Worm (Caenorhabditis elegans) whole organism, L2 larva: ENCODE data around the gene pqn-16.

Experiments used
- C34F6.9 ChIP-seq: fragments of 150-350 bp; optimal IDR thresholded peaks from 2 replicates; lab custom pipeline; 2014; ENCODE audit warnings: missing biosample characterization, missing genetic modification characterization
- F13H6.1 ChIP-seq: sonication (generic microtip); optimal IDR thresholded peaks from 2 replicates; lab custom pipeline; 2016; ENCODE audit warnings: missing genetic modification characterization, missing compliant biosample characterization
- R02D3.7 ChIP-seq: fragments of 150-350 bp; optimal IDR thresholded peaks from 2 replicates; lab custom pipeline; 2014; ENCODE audit warnings: missing biosample characterization, missing genetic modification characterization
- Y55F3AM.14 ChIP-seq: fragments of 200-800 bp; sonication (Bioruptor generic); optimal IDR thresholded peaks from 2 replicates; lab custom pipeline; 2018; ENCODE audit warnings: mild to moderate bottlenecking, missing genetic modification characterization, missing compliant biosample characterization
- ZK546.5 ChIP-seq: sonication (generic microtip); optimal IDR thresholded peaks from 2 replicates; lab custom pipeline; 2017; ENCODE audit warnings: missing biosample characterization, missing genetic modification characterization
- alr-1 ChIP-seq: fragments of 150-350 bp; optimal IDR thresholded peaks from 2 replicates; lab custom pipeline; 2014; ENCODE audit warnings: missing biosample characterization, missing genetic modification characterization
- aly-2 ChIP-seq: fragments of 150-350 bp; optimal IDR thresholded peaks from 2 replicates; lab custom pipeline; 2014; ENCODE audit warnings: missing biosample characterization, missing genetic modification characterization
- ama-1 ChIP-seq: fragments of 150-350 bp; optimal IDR thresholded peaks from 2 replicates; lab custom pipeline; 2018; ENCODE audit warnings: inconsistent platforms
- blmp-1 ChIP-seq: sonication (generic microtip); optimal IDR thresholded peaks from 2 replicates; lab custom pipeline; 2017; ENCODE audit warnings: missing genetic modification characterization, mild to moderate bottlenecking, missing compliant biosample characterization, antibody characterized with exemption, moderate library complexity; ENCODE audit not compliant: insufficient read depth
- ceh-16 ChIP-seq: fragments of 150-350 bp; optimal IDR thresholded peaks from 2 replicates; lab custom pipeline; 2014; ENCODE audit warnings: missing biosample characterization, missing genetic modification characterization
- crh-2 ChIP-seq: sonication (generic microtip); optimal IDR thresholded peaks from 2 replicates; lab custom pipeline; 2017; ENCODE audit warnings: missing biosample characterization, missing genetic modification characterization
- dmd-4 ChIP-seq: sonication (generic microtip); optimal IDR thresholded peaks from 2 replicates; lab custom pipeline; 2017; ENCODE audit warnings: missing biosample characterization, missing genetic modification characterization
- elt-1 ChIP-seq: fragments of 150-350 bp; optimal IDR thresholded peaks from 2 replicates; lab custom pipeline; 2014; ENCODE audit warnings: missing biosample characterization, missing genetic modification characterization
- elt-3 ChIP-seq: sonication (generic microtip); optimal IDR thresholded peaks from 2 replicates; lab custom pipeline; 2017; ENCODE audit warnings: missing biosample characterization, missing genetic modification characterization
- fos-1 ChIP-seq: fragments of 150-350 bp; optimal IDR thresholded peaks from 2 replicates; lab custom pipeline; 2014; ENCODE audit warnings: missing biosample characterization, missing genetic modification characterization
- lin-11 ChIP-seq: fragments of 150-350 bp; sonication (generic microtip); optimal IDR thresholded peaks from 2 replicates; lab custom pipeline; 2014; ENCODE audit warnings: missing biosample characterization, missing genetic modification characterization, inconsistent platforms, mixed read lengths
- lin-13 ChIP-seq: fragments of 150-350 bp; optimal IDR thresholded peaks from 2 replicates; lab custom pipeline; 2014; ENCODE audit warnings: missing biosample characterization, missing genetic modification reagents, missing genetic modification characterization
- lsy-2 ChIP-seq, 2 experiments: fragments of 150-350 bp in 1 of 2; sonication (generic microtip) in 1 of 2; optimal IDR thresholded peaks; 2 replicates each; lab custom pipeline; 2014 to 2017; ENCODE audit warnings: missing biosample characterization in 2 of 2, missing genetic modification characterization in 2 of 2
- mbf-1 ChIP-seq: sonication (generic microtip); optimal IDR thresholded peaks from 2 replicates; lab custom pipeline; 2017; ENCODE audit warnings: missing biosample characterization, missing genetic modification characterization
- mdl-1 ChIP-seq, 2 experiments: fragments of 150-350 bp in 1 of 2; sonication (generic microtip) in 1 of 2; optimal IDR thresholded peaks; 2 replicates each; lab custom pipeline; 2017; ENCODE audit warnings: missing biosample characterization in 2 of 2, missing genetic modification characterization in 2 of 2
- nhr-10 ChIP-seq: sonication (generic microtip); optimal IDR thresholded peaks from 2 replicates; lab custom pipeline; 2017; ENCODE audit warnings: missing biosample characterization, missing genetic modification characterization
- nhr-11 ChIP-seq: fragments of 150-350 bp; optimal IDR thresholded peaks from 2 replicates; lab custom pipeline; 2014; ENCODE audit warnings: missing biosample characterization, missing genetic modification characterization
- nhr-25 ChIP-seq: fragments of 150-350 bp; sonication (generic microtip); optimal IDR thresholded peaks from 3 replicates; lab custom pipeline; 2014; ENCODE audit warnings: missing biosample characterization, missing genetic modification characterization
- nhr-6 ChIP-seq: fragments of 150-350 bp; optimal IDR thresholded peaks from 2 replicates; lab custom pipeline; 2014; ENCODE audit warnings: missing biosample characterization, missing genetic modification characterization
- nhr-77 ChIP-seq: fragments of 150-350 bp; optimal IDR thresholded peaks from 2 replicates; lab custom pipeline; 2014; ENCODE audit warnings: missing biosample characterization, missing genetic modification characterization
- peb-1 ChIP-seq: fragments of 150-350 bp; optimal IDR thresholded peaks from 2 replicates; lab custom pipeline; 2014; ENCODE audit warnings: missing biosample characterization, missing genetic modification characterization
- sem-4 ChIP-seq: fragments of 150-350 bp; optimal IDR thresholded peaks from 2 replicates; lab custom pipeline; 2014; ENCODE audit warnings: missing biosample characterization, missing genetic modification reagents, missing genetic modification characterization
- skn-1 ChIP-seq: sonication (generic microtip); optimal IDR thresholded peaks from 2 replicates; lab custom pipeline; 2017; ENCODE audit warnings: missing biosample characterization, missing genetic modification characterization
- sma-3 ChIP-seq: sonication (generic microtip); optimal IDR thresholded peaks from 2 replicates; lab custom pipeline; 2016; ENCODE audit warnings: missing genetic modification reagents, missing genetic modification characterization, missing compliant biosample characterization
- snpc-4 ChIP-seq: fragments of 150-350 bp; optimal IDR thresholded peaks from 2 replicates; lab custom pipeline; 2014; ENCODE audit warnings: missing biosample characterization, missing genetic modification characterization
- unc-39 ChIP-seq: fragments of 150-350 bp; optimal IDR thresholded peaks from 2 replicates; lab custom pipeline; 2014; ENCODE audit warnings: missing biosample characterization, missing genetic modification characterization
- unc-55 ChIP-seq: fragments of 150-350 bp; sonication (generic microtip); optimal IDR thresholded peaks from 3 replicates; lab custom pipeline; 2014; ENCODE audit warnings: missing biosample characterization, missing genetic modification reagents, missing genetic modification characterization
- unc-62 ChIP-seq: fragments of 150-350 bp; optimal IDR thresholded peaks from 2 replicates; lab custom pipeline; 2014; ENCODE audit warnings: missing biosample characterization, missing genetic modification reagents, missing genetic modification characterization
- zag-1 ChIP-seq: fragments of 150-350 bp; optimal IDR thresholded peaks from 2 replicates; lab custom pipeline; 2014; ENCODE audit warnings: missing biosample characterization, missing genetic modification characterization
- ztf-11 ChIP-seq: sonication (generic microtip); optimal IDR thresholded peaks from 2 replicates; lab custom pipeline; 2017; ENCODE audit warnings: missing biosample characterization, missing genetic modification characterization
- ztf-4 ChIP-seq: fragments of 150-350 bp; optimal IDR thresholded peaks from 2 replicates; lab custom pipeline; 2014; ENCODE audit warnings: missing biosample characterization, missing genetic modification characterization

pqn-16 gene

DNA sequence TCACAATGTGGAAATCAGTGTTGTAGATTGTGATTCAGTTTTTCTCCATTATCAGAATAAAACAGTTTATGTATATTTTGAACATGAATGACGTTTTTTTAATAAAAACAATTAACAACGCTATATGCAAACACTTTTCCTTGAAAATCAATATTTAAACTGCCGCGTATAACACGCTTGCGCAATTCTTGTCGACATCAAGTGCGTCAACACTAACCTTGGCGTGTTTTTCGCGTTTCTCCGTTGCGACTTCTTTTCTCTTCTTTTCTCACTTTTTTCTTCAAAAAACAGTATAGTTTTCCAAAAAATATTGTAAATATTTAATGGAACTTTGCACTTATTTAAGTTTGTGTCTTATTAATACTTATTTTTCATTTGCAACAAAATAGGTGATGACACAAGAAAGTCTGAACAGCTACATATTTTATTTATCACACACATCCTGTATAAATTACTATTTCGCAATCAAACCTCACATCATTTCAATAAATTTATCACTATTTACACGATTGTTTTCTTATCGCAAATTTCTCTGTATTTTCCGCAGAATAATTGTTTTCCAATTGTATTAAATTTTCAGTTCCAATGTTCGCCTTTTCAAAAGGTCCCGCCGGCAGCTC is 1.4 kb downstream of the pqn-16 start, which contains the start of gene spas-1 (continued):
- no peak for TF ChIP-seq nhr-11 (tag; lab: Kevin White, UChicago)
- peak; percentile 85 for TF ChIP-seq nhr-25 (tag; lab: Kevin White, UChicago)
- no peak for TF ChIP-seq peb-1 (tag; lab: Kevin White, UChicago)
- no peak for TF ChIP-seq nhr-10 (tag; lab: Kevin White, UChicago)
- TF ChIP-seq aly-2 (tag; lab: Kevin White, UChicago), result no peak

DNA sequence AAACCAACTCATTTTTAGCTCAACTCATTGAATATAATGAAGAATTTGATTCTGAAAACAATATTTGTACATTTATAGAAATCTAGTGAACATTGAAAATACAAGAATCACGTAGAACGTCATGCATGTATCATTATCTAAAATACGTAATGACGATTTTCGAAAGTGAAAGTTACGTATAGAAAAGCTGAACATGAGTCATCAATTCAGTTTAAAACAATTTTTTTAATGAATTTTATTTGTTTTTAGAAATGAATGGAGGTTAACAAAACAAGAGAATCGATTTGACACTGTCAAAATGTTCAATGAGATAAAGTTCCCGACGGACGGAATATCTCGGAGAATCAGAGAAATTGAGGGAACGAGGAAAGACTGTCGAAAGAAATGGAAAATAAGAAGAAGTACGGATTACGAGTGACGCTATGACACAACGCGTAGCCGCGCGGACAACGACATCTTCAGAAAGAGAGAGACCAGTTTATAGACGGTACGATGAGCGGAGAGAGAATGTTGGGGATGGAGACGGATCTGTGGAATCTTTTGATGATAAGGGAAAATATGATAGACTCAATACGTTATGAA is 7.9 kb downstream of the pqn-16 start, which contains the start of gene ptr-1:
TSS of gene ptr-1 (minus strand) at position 51 of the 582 bp plus-strand sequence.
- no peak for TF ChIP-seq nhr-25 (tag; lab: Kevin White, UChicago)
- TF ChIP-seq elt-1, result no peak
- no peak for TF ChIP-seq unc-39 (tag; lab: Kevin White, UChicago)
- TF ChIP-seq zag-1 (tag; lab: Kevin White, UChicago), result no peak
- TF ChIP-seq nhr-10 (tag; lab: Kevin White, UChicago), result no peak
- TF ChIP-seq ama-1, result no peak
- no peak for TF ChIP-seq elt-3 (tag; lab: Kevin White, UChicago)
- no peak for TF ChIP-seq alr-1 (tag; lab: Kevin White, UChicago)
- no peak for TF ChIP-seq blmp-1 (tag; lab: Kevin White, UChicago)
- TF ChIP-seq lsy-2 (tag; optimal IDR thresholded peaks at IDR 0.05; lab: Kevin White, UChicago), result no peak

DNA sequence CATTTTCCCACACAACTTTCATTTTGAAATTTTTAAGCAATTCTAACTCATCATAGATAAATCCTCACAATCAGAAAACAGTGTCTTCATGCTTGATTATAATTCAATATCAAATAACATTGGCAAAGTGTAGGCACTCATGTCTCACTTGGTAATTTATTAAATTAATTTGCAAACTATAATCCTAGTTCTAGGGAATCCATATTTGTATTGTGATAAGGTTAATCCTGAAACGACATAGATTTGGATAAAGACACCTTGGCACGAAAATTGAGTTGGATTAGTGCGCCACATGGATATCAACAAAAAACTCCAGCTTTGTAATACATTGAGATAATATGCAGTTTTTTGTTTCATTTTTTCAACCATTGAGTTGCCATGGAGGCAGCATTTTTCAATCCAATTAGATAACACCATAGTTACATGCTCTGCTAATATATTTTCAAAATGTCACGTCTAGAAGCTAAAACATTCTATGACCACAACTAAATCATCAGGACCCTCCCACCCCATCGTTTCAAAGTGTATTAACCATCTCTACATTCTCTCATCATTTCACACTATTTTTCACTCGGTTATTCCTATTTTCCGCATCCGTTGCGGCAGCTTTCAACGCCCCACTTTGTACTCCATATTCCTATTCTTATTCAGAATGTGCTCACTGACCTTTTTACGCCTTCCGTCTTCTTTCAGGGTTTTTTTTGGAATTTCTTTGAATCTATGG is 10.0 kb downstream of the pqn-16 start:
- no peak for TF ChIP-seq C34F6.9 (tag; lab: Kevin White, UChicago)
- no peak for TF ChIP-seq unc-39 (tag; lab: Kevin White, UChicago)
- TF ChIP-seq R02D3.7 (tag; lab: Kevin White, UChicago), result no peak
- no peak for TF ChIP-seq F13H6.1 (tag; lab: Kevin White, UChicago)
- TF ChIP-seq fos-1 (tag; lab: Kevin White, UChicago), result no peak
- TF ChIP-seq, all 48 proteins: peak for 0

DNA sequence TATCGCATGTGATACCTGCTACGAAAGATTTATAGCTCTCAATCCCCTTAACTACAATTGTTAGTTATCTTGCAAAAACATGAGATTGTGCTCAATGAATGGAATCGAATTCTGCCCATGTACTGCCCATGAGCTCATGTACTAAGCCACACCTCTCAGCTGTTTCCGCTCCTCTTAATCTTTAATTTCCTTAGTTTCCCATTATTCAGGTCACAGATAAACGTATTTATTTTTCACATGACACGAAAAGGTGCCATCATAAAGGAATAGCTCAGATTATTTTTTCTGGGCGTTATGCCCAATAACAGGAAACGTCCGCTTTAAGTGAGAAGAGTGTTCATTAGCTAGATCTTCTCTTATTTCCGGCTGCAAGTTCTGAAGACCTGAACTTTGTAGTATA is 12.1 kb downstream of the pqn-16 start:
- TF ChIP-seq F13H6.1 (tag; lab: Kevin White, UChicago) (no peak), ceh-16 (tag; lab: Kevin White, UChicago) (no peak), fos-1 (tag; lab: Kevin White, UChicago) (no peak), blmp-1 (tag; lab: Kevin White, UChicago) (no peak), ztf-11 (tag; lab: Kevin White, UChicago) (no peak), unc-62 (GFP tag; lab: Kevin White, UChicago) (no peak)

DNA sequence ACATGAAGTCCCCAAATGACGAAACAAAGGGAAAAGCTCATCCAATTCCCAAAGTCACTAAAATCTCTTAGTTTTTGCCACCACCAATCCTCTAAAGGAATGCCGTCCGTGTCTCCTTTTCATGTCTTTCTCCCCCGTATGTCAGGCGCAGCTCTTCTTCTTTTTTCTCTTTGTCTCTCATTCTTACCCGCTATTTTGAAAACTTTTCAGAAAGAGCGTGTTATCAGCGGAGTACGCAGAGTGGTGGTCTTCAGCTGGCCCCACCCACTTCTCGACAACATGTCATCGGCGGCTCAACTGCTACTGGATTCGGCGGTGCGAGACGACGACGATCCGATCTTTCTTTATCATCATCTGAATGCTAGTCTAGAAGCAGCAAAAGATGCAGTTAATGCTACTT is 17.5 kb downstream of the pqn-16 start, which contains the start of gene sphr-1:
TSS of gene sphr-1 (plus strand) at position 205 of the 400 bp plus-strand sequence.
- TF ChIP-seq nhr-77 (tag; lab: Kevin White, UChicago) (no peak), zag-1 (tag; lab: Kevin White, UChicago) (peak; percentile 13), lin-11 (no peak), ztf-4 (tag; lab: Kevin White, UChicago) (no peak)
- TF ChIP-seq, all 48 proteins: peak for 1

DNA sequence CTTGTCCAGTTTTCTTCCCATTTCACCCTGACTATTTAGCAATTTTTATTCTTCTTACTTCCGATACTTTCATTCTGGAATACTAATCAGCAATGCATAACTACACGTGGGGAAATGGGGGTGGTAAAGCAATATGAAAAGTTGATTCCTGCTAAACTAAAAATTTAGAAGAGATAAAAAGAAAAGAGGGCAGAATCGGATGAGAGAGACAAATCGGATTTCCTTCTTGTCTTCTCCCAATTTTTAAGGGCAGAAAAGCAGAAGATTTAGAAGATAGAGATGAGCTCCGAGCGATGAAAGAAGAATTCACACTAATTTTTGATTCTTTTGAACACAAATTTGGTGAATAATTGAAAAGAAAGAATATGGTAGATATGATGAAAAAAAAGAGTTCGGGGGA is 20.2 kb downstream of the pqn-16 start:
- peak in 1 of 2 experiments; percentile 5 for TF ChIP-seq mdl-1 (tag; optimal IDR thresholded peaks at IDR 0.05; lab: Kevin White, UChicago)
- TF ChIP-seq Y55F3AM.14, result no peak
- TF ChIP-seq unc-39 (tag; lab: Kevin White, UChicago), result no peak
- no peak for TF ChIP-seq mbf-1 (tag; lab: Kevin White, UChicago)
- TF ChIP-seq peb-1 (tag; lab: Kevin White, UChicago), result no peak
- peak in 1 of 2 experiments; percentile 22 for TF ChIP-seq lsy-2 (tag; optimal IDR thresholded peaks at IDR 0.05; lab: Kevin White, UChicago)
- TF ChIP-seq lin-13 (GFP tag; lab: Kevin White, UChicago), result no peak
- TF ChIP-seq ZK546.5 (tag; lab: Kevin White, UChicago), result no peak
- TF ChIP-seq fos-1 (tag; lab: Kevin White, UChicago), result no peak
- TF ChIP-seq dmd-4, result no peak
- TF ChIP-seq snpc-4, result no peak
- no peak for TF ChIP-seq skn-1 (tag; lab: Kevin White, UChicago)
- no peak for TF ChIP-seq F13H6.1 (tag; lab: Kevin White, UChicago)
- TF ChIP-seq C34F6.9 (tag; lab: Kevin White, UChicago), result peak; percentile 14
- TF ChIP-seq sma-3 (GFP tag; lab: Kevin White, UChicago), result no peak
- no peak for TF ChIP-seq crh-2
- TF ChIP-seq sem-4 (tag; lab: Kevin White, UChicago), result peak; percentile 43
- peak; percentile 49 for TF ChIP-seq unc-55 (GFP tag; lab: Kevin White, UChicago)
- no peak for TF ChIP-seq nhr-6 (tag; lab: Kevin White, UChicago)
- no peak for TF ChIP-seq alr-1 (tag; lab: Kevin White, UChicago)
